Worm (Caenorhabditis elegans) whole organism, midembryonic: ENCODE results near the gene F55G7.4.

Experiments used
- T22C8.4 ChIP-seq: fragments of 200-800 bp; sonication (Bioruptor generic); IDR thresholded peaks from 2 replicates; pipeline ENCODE4 v1.3.6; 2022; ENCODE audit warnings: missing genetic modification characterization, missing compliant biosample characterization
- cog-1 ChIP-seq: sonication (generic microtip); optimal IDR thresholded peaks from 2 replicates; lab custom pipeline; 2016; ENCODE audit warnings: missing genetic modification characterization, missing compliant biosample characterization
- flt-1 ChIP-seq: fragments of 200-800 bp; sonication (Bioruptor generic); IDR thresholded peaks from 2 replicates; pipeline ENCODE4 v1.3.6; 2022; ENCODE audit warnings: missing genetic modification characterization, missing compliant biosample characterization
- klf-2 ChIP-seq: fragments of 200-800 bp; sonication (Bioruptor generic); conservative IDR thresholded peaks from 2 replicates; pipeline ENCODE4 v1.3.6; 2022; ENCODE audit warnings: missing genetic modification reagents, missing genetic modification characterization, missing compliant biosample characterization
- med-1 ChIP-seq: sonication (generic microtip); optimal IDR thresholded peaks from 2 replicates; lab custom pipeline; 2017; ENCODE audit warnings: missing genetic modification characterization, mild to moderate bottlenecking, missing compliant biosample characterization, antibody characterized with exemption, missing genetic modification reagents; ENCODE audit not compliant: insufficient read depth
- ref-1 ChIP-seq: fragments of 200-800 bp; sonication (Bioruptor generic); conservative IDR thresholded peaks from 2 replicates; pipeline ENCODE4 v1.3.6; 2022; ENCODE audit warnings: missing genetic modification reagents, missing genetic modification characterization, missing compliant biosample characterization
- tab-1 ChIP-seq: fragments of 200-800 bp; sonication (Bioruptor generic); IDR thresholded peaks from 2 replicates; pipeline ENCODE4 v1.3.6; 2022; ENCODE audit warnings: missing genetic modification characterization, missing compliant biosample characterization
- ztf-23 ChIP-seq: fragments of 200-800 bp; sonication (Bioruptor generic); IDR thresholded peaks from 2 replicates; pipeline ENCODE4 v1.3.6; 2022; ENCODE audit warnings: missing genetic modification reagents, missing genetic modification characterization, missing compliant biosample characterization
- ztf-29 ChIP-seq: fragments of 200-800 bp; sonication (Bioruptor generic); IDR thresholded peaks from 2 replicates; pipeline ENCODE4 v1.3.6; 2022; ENCODE audit warnings: missing genetic modification reagents, missing genetic modification characterization, missing compliant biosample characterization

The F55G7.4 gene

ce11 chrX:11965663-11966304 lies 38.1 kb downstream of the F55G7.4 start, which contains the start of gene sams-1:
sams-1 (plus strand) TSS chrX:11965962.
- TF ChIP-seq ztf-29 (GFP tag; lab: Robert Waterston, UW) (no peak), flt-1 (GFP tag; lab: Robert Waterston, UW) (no peak), med-1 (GFP tag; lab: Kevin White, UChicago) (no peak), T22C8.4 (GFP tag; lab: Robert Waterston, UW) (no peak), cog-1 (tag; lab: Kevin White, UChicago) (no peak), klf-2 (GFP tag; lab: Robert Waterston, UW) (no peak), tab-1 (no peak), ztf-23 (GFP tag; lab: Robert Waterston, UW) (no peak), ref-1 (GFP tag; lab: Robert Waterston, UW) (no peak)

ce11 chrX:11967034-11967433 lies 39.3 kb downstream of the F55G7.4 start:
- TF ChIP-seq med-1 (GFP tag; lab: Kevin White, UChicago) = no peak
- TF ChIP-seq ref-1 (GFP tag; lab: Robert Waterston, UW) = no peak
- no peak for TF ChIP-seq flt-1 (GFP tag; lab: Robert Waterston, UW)
- no peak for TF ChIP-seq cog-1 (tag; lab: Kevin White, UChicago)
- TF ChIP-seq T22C8.4 (GFP tag; lab: Robert Waterston, UW) = no peak
- TF ChIP-seq ztf-29 (GFP tag; lab: Robert Waterston, UW) = no peak
- no peak for TF ChIP-seq tab-1
- TF ChIP-seq ztf-23 (GFP tag; lab: Robert Waterston, UW) = no peak
- no peak for TF ChIP-seq klf-2 (GFP tag; lab: Robert Waterston, UW)

- TF ChIP-seq cog-1 (tag; lab: Kevin White, UChicago) = no peak
- TF ChIP-seq T22C8.4 (GFP tag; lab: Robert Waterston, UW) = no peak
These were observed 40.4 kb downstream of the F55G7.4 start for ce11 chrX:11968024-11968598.

- TF ChIP-seq ref-1 (GFP tag; lab: Robert Waterston, UW) (no peak), med-1 (GFP tag; lab: Kevin White, UChicago) (no peak), ztf-29 (GFP tag; lab: Robert Waterston, UW) (no peak), tab-1 (no peak), klf-2 (GFP tag; lab: Robert Waterston, UW) (no peak), ztf-23 (GFP tag; lab: Robert Waterston, UW) (no peak), cog-1 (tag; lab: Kevin White, UChicago) (no peak), T22C8.4 (GFP tag; lab: Robert Waterston, UW) (no peak), flt-1 (GFP tag; lab: Robert Waterston, UW) (no peak)
These were observed 41.4 kb downstream of the F55G7.4 start for ce11 chrX:11969085-11969484.

- TF ChIP-seq tab-1 = no peak
- no peak for TF ChIP-seq ztf-29 (GFP tag; lab: Robert Waterston, UW)
- no peak for TF ChIP-seq ztf-23 (GFP tag; lab: Robert Waterston, UW)
- TF ChIP-seq flt-1 (GFP tag; lab: Robert Waterston, UW) = no peak
- TF ChIP-seq cog-1 (tag; lab: Kevin White, UChicago) = no peak
- TF ChIP-seq med-1 (GFP tag; lab: Kevin White, UChicago) = no peak
- TF ChIP-seq ref-1 (GFP tag; lab: Robert Waterston, UW) = no peak
- no peak for TF ChIP-seq T22C8.4 (GFP tag; lab: Robert Waterston, UW)
- TF ChIP-seq klf-2 (GFP tag; lab: Robert Waterston, UW) = no peak
These were observed 41.9 kb downstream of the F55G7.4 start for ce11 chrX:11969554-11969953.

ce11 chrX:11971323-11971722 lies 43.6 kb downstream of the F55G7.4 start:
- TF ChIP-seq flt-1 (GFP tag; lab: Robert Waterston, UW) (no peak), cog-1 (tag; lab: Kevin White, UChicago) (no peak), ztf-29 (GFP tag; lab: Robert Waterston, UW) (no peak), med-1 (GFP tag; lab: Kevin White, UChicago) (no peak), klf-2 (GFP tag; lab: Robert Waterston, UW) (no peak), ztf-23 (GFP tag; lab: Robert Waterston, UW) (no peak), T22C8.4 (GFP tag; lab: Robert Waterston, UW) (no peak), ref-1 (GFP tag; lab: Robert Waterston, UW) (no peak), tab-1 (no peak)

- TF ChIP-seq ztf-23 (GFP tag; lab: Robert Waterston, UW) = no peak
- no peak for TF ChIP-seq med-1 (GFP tag; lab: Kevin White, UChicago)
- TF ChIP-seq T22C8.4 (GFP tag; lab: Robert Waterston, UW) = peak; percentile 60; the same call in 1 of the 2 replicates
- no peak for TF ChIP-seq ztf-29 (GFP tag; lab: Robert Waterston, UW)
- no peak for TF ChIP-seq flt-1 (GFP tag; lab: Robert Waterston, UW)
- TF ChIP-seq cog-1 (tag; lab: Kevin White, UChicago) = no peak
- TF ChIP-seq klf-2 (GFP tag; lab: Robert Waterston, UW) = no peak
- TF ChIP-seq ref-1 (GFP tag; lab: Robert Waterston, UW) = no peak
These were observed 47.0 kb downstream of the F55G7.4 start, which contains the start of gene set-6 for ce11 chrX:11974629-11975085. set-6 (minus strand) TSS chrX:11974679.
